Fruit fly (Drosophila melanogaster) whole organism, embryonic: ENCODE data around the gene CG3165.

ENCODE experiments used
- Abd-B ChIP-seq: fragments of 200-800 bp; sonication (Bioruptor generic); optimal IDR thresholded peaks from 2 replicates; lab custom pipeline; 2018; ENCODE audit warnings: missing biosample characterization, mild to moderate bottlenecking, missing genetic modification characterization, moderate library complexity
- Antp ChIP-seq: fragments of 200-800 bp; sonication (Bioruptor generic); optimal IDR thresholded peaks from 3 replicates; lab custom pipeline; 2016; ENCODE audit warnings: missing biosample characterization, missing genetic modification characterization
- Atf3 ChIP-seq: fragments of 200-800 bp; sonication (Bioruptor generic); optimal IDR thresholded peaks from 3 replicates; lab custom pipeline; 2016; ENCODE audit warnings: missing biosample characterization, missing genetic modification characterization
- CG10267 ChIP-seq: fragments of 200-800 bp; sonication (Bioruptor generic); optimal IDR thresholded peaks from 2 replicates; lab custom pipeline; 2018; ENCODE audit warnings: missing biosample characterization, mild to moderate bottlenecking, missing genetic modification characterization, moderate library complexity
- CG10431 ChIP-seq: fragments of 200-800 bp; sonication (Bioruptor generic); optimal IDR thresholded peaks from 3 replicates; lab custom pipeline; 2018; ENCODE audit warnings: missing biosample characterization, mild to moderate bottlenecking, missing genetic modification characterization
- CG10543 ChIP-seq: fragments of 200-800 bp; sonication (Bioruptor generic); optimal IDR thresholded peaks from 3 replicates; lab custom pipeline; 2017; ENCODE audit warnings: missing biosample characterization, mild to moderate bottlenecking, missing genetic modification characterization, moderate library complexity
- CG10959 ChIP-seq: fragments of 200-800 bp; sonication (Bioruptor generic); IDR thresholded peaks from 2 replicates; pipeline ENCODE4 v1.3.6; 2022; ENCODE audit warnings: missing biosample characterization, missing genetic modification characterization
- CG11085 ChIP-seq: fragments of 200-800 bp; sonication (Bioruptor generic); IDR thresholded peaks from 2 replicates; pipeline ENCODE4 v1.3.6; 2022; ENCODE audit warnings: missing biosample characterization, missing genetic modification characterization
- CG12299 ChIP-seq: fragments of 200-800 bp; sonication (Bioruptor generic); optimal IDR thresholded peaks from 2 replicates; lab custom pipeline; 2018; ENCODE audit warnings: missing biosample characterization, mild to moderate bottlenecking, missing genetic modification characterization
- CG12769 ChIP-seq: fragments of 200-800 bp; sonication (Bioruptor generic); optimal IDR thresholded peaks from 2 replicates; lab custom pipeline; 2019; ENCODE audit warnings: missing biosample characterization, mild to moderate bottlenecking, missing genetic modification characterization, moderate library complexity
- CG13123 ChIP-seq: fragments of 200-800 bp; sonication (Bioruptor generic); optimal IDR thresholded peaks from 2 replicates; lab custom pipeline; 2016; ENCODE audit warnings: missing biosample characterization, missing genetic modification characterization
- CG15269 ChIP-seq: fragments of 200-800 bp; sonication (Bioruptor generic); optimal IDR thresholded peaks from 2 replicates; lab custom pipeline; 2018; ENCODE audit warnings: missing biosample characterization, mild to moderate bottlenecking, missing genetic modification characterization, moderate library complexity
- CG15514 ChIP-seq: fragments of 200-800 bp; sonication (Bioruptor generic); optimal IDR thresholded peaks from 3 replicates; lab custom pipeline; 2017; ENCODE audit warnings: missing biosample characterization, missing genetic modification characterization, mild to moderate bottlenecking, moderate library complexity, missing genetic modification reagents
- CG15601 ChIP-seq: fragments of 200-800 bp; sonication (Bioruptor generic); optimal IDR thresholded peaks from 3 replicates; lab custom pipeline; 2019; ENCODE audit warnings: missing biosample characterization, mild to moderate bottlenecking, missing genetic modification characterization, moderate library complexity
- CG16863 ChIP-seq: fragments of 200-800 bp; sonication (Bioruptor generic); optimal IDR thresholded peaks from 3 replicates; lab custom pipeline; 2016; ENCODE audit warnings: missing biosample characterization, missing genetic modification characterization
- CG17829 ChIP-seq: fragments of 200-800 bp; optimal IDR thresholded peaks from 2 replicates; lab custom pipeline; 2019; ENCODE audit warnings: missing biosample characterization, mild to moderate bottlenecking, missing genetic modification characterization, moderate library complexity
- CG2129 ChIP-seq: fragments of 200-800 bp; sonication (Bioruptor generic); IDR thresholded peaks from 2 replicates; pipeline ENCODE4 v1.3.6; 2022; ENCODE audit warnings: missing biosample characterization, missing genetic modification characterization; ENCODE audit not compliant: partially characterized antibody
- CG2889 ChIP-seq: fragments of 200-800 bp; sonication (Bioruptor generic); IDR thresholded peaks from 3 replicates; pipeline ENCODE4 v1.3.6; 2022; ENCODE audit warnings: missing biosample characterization, missing genetic modification characterization
- CG3838 ChIP-seq: fragments of 200-800 bp; sonication (Bioruptor generic); optimal IDR thresholded peaks from 3 replicates; lab custom pipeline; 2016; ENCODE audit warnings: missing biosample characterization, missing genetic modification characterization
- CG4360 ChIP-seq: fragments of 200-800 bp; sonication (Bioruptor generic); IDR thresholded peaks from 2 replicates; pipeline ENCODE4 v1.3.6; 2022; ENCODE audit warnings: missing biosample characterization, missing genetic modification characterization
- CG6683 ChIP-seq: fragments of 200-800 bp; sonication (Bioruptor generic); optimal IDR thresholded peaks from 2 replicates; lab custom pipeline; 2017; ENCODE audit warnings: missing biosample characterization, mild to moderate bottlenecking, missing genetic modification characterization, missing genetic modification reagents
- CG6765 ChIP-seq: fragments of 200-800 bp; sonication (Bioruptor generic); optimal IDR thresholded peaks from 3 replicates; lab custom pipeline; 2017; ENCODE audit warnings: missing biosample characterization, mild to moderate bottlenecking, missing genetic modification characterization
- CG7556 ChIP-seq: fragments of 200-800 bp; sonication (Bioruptor generic); optimal IDR thresholded peaks from 2 replicates; lab custom pipeline; 2017; ENCODE audit warnings: missing biosample characterization, mild to moderate bottlenecking, missing genetic modification characterization
- CG8290 ChIP-seq, 3 experiments: fragments of 200-800 bp; sonication (Bioruptor generic); optimal IDR thresholded peaks; 2 replicates each; lab custom pipeline; 2016 to 2019; ENCODE audit warnings: missing biosample characterization in 3 of 3, missing genetic modification characterization in 3 of 3, mild to moderate bottlenecking in 2 of 3, moderate library complexity in 1 of 3
- D19A ChIP-seq: fragments of 200-800 bp; optimal IDR thresholded peaks from 3 replicates; lab custom pipeline; 2019; ENCODE audit warnings: missing biosample characterization, mild to moderate bottlenecking, missing genetic modification characterization, moderate library complexity
- Dip3 ChIP-seq: fragments of 200-800 bp; sonication (Bioruptor generic); optimal IDR thresholded peaks from 3 replicates; lab custom pipeline; 2016; ENCODE audit warnings: missing biosample characterization, missing genetic modification characterization
- Doc2 ChIP-seq: fragments of 200-800 bp; sonication (Bioruptor generic); IDR thresholded peaks from 2 replicates; pipeline ENCODE4 v1.3.6; 2022; ENCODE audit warnings: missing biosample characterization, missing genetic modification characterization
- Eip74EF ChIP-seq, 2 experiments: fragments of 200-800 bp in 1 of 2; fragments of >200 bp in 1 of 2; sonication (Bioruptor generic) in 1 of 2; optimal IDR thresholded peaks; 2 replicates each; lab custom pipeline; 2017 to 2019; ENCODE audit warnings: missing biosample characterization in 2 of 2, missing genetic modification characterization in 2 of 2, mild to moderate bottlenecking in 1 of 2, moderate library complexity in 1 of 2
- Lhr ChIP-seq: fragments of 200-800 bp; sonication (Bioruptor generic); optimal IDR thresholded peaks from 3 replicates; lab custom pipeline; 2017; ENCODE audit warnings: mild to moderate bottlenecking, missing biosample characterization, missing genetic modification reagents, missing genetic modification characterization
- NK7.1 ChIP-seq: fragments of 200-800 bp; sonication (Bioruptor generic); optimal IDR thresholded peaks from 3 replicates; lab custom pipeline; 2016; ENCODE audit warnings: missing biosample characterization, missing genetic modification characterization
- Oli ChIP-seq: fragments of 200-800 bp; sonication (Bioruptor generic); optimal IDR thresholded peaks from 2 replicates; lab custom pipeline; 2018; ENCODE audit warnings: missing biosample characterization, mild to moderate bottlenecking, missing genetic modification characterization, moderate library complexity
- Sox102F ChIP-seq: fragments of 200-800 bp; sonication (Bioruptor generic); optimal IDR thresholded peaks from 2 replicates; lab custom pipeline; 2018; ENCODE audit warnings: missing biosample characterization, mild to moderate bottlenecking, missing genetic modification characterization, moderate library complexity
- Ssrp ChIP-seq: fragments of 200-800 bp; sonication (Bioruptor generic); optimal IDR thresholded peaks from 2 replicates; lab custom pipeline; 2018; ENCODE audit warnings: missing biosample characterization, mild to moderate bottlenecking, missing genetic modification characterization, moderate library complexity
- ase ChIP-seq: fragments of 200-800 bp; sonication (Bioruptor generic); IDR thresholded peaks from 3 replicates; pipeline ENCODE4 v1.3.6; 2022; ENCODE audit warnings: missing biosample characterization, missing genetic modification characterization
- bowl ChIP-seq: fragments of 200-800 bp; sonication (Bioruptor generic); IDR thresholded peaks from 2 replicates; pipeline ENCODE4 v1.3.6; 2022; ENCODE audit warnings: missing biosample characterization, missing genetic modification characterization
- crp ChIP-seq, 2 experiments: fragments of 200-800 bp; sonication (Bioruptor generic); optimal IDR thresholded peaks; 2 replicates in 1 of 2; 3 replicates in 1 of 2; lab custom pipeline; 2017; ENCODE audit warnings: missing biosample characterization in 2 of 2, missing genetic modification characterization in 2 of 2, mild to moderate bottlenecking in 1 of 2, moderate library complexity in 1 of 2
- danr ChIP-seq: fragments of 200-800 bp; sonication (Bioruptor generic); IDR thresholded peaks from 2 replicates; pipeline ENCODE4 v1.3.6; 2022; ENCODE audit warnings: missing biosample characterization, missing genetic modification characterization
- ewg ChIP-seq: fragments of 200-800 bp; sonication (Bioruptor generic); optimal IDR thresholded peaks from 3 replicates; lab custom pipeline; 2017; ENCODE audit warnings: mild to moderate bottlenecking, missing biosample characterization, missing genetic modification reagents, missing genetic modification characterization
- fd102C ChIP-seq: fragments of 200-800 bp; sonication (Bioruptor generic); optimal IDR thresholded peaks from 2 replicates; lab custom pipeline; 2018; ENCODE audit warnings: missing biosample characterization, mild to moderate bottlenecking, missing genetic modification characterization, moderate library complexity
- gcm ChIP-seq: fragments of 200-800 bp; sonication (Bioruptor generic); optimal IDR thresholded peaks from 2 replicates; lab custom pipeline; 2019; ENCODE audit warnings: missing biosample characterization, mild to moderate bottlenecking, missing genetic modification characterization, moderate library complexity
- gem ChIP-seq: fragments of 200-800 bp; sonication (Bioruptor generic); optimal IDR thresholded peaks from 2 replicates; lab custom pipeline; 2019; ENCODE audit warnings: missing biosample characterization, mild to moderate bottlenecking, missing genetic modification characterization, moderate library complexity
- grau ChIP-seq: fragments of 200-800 bp; optimal IDR thresholded peaks from 3 replicates; lab custom pipeline; 2019; ENCODE audit warnings: missing biosample characterization, mild to moderate bottlenecking, missing genetic modification characterization, moderate library complexity
- kay ChIP-seq: fragments of 200-800 bp; sonication (Bioruptor generic); optimal IDR thresholded peaks from 2 replicates; lab custom pipeline; 2016; ENCODE audit warnings: missing biosample characterization, missing genetic modification characterization
- pros ChIP-seq: fragments of 200-800 bp; sonication (Bioruptor generic); optimal IDR thresholded peaks from 3 replicates; lab custom pipeline; 2019; ENCODE audit warnings: missing biosample characterization, mild to moderate bottlenecking, missing genetic modification characterization, moderate library complexity
- sim ChIP-seq: fragments of 200-800 bp; sonication (Bioruptor generic); IDR thresholded peaks from 2 replicates; pipeline ENCODE4 v1.3.6; 2022; ENCODE audit warnings: missing biosample characterization, missing genetic modification characterization
- trem ChIP-seq: fragments of 200-800 bp; optimal IDR thresholded peaks from 3 replicates; lab custom pipeline; 2019; ENCODE audit warnings: missing biosample characterization, mild to moderate bottlenecking, missing genetic modification characterization, moderate library complexity
- unpg ChIP-seq: fragments of 200-800 bp; sonication (Bioruptor generic); optimal IDR thresholded peaks from 3 replicates; lab custom pipeline; 2018; ENCODE audit warnings: missing biosample characterization, mild to moderate bottlenecking, missing genetic modification characterization, moderate library complexity
- zen2 ChIP-seq: fragments of 200-800 bp; sonication (Bioruptor generic); IDR thresholded peaks from 3 replicates; pipeline ENCODE4 v1.3.6; 2022; ENCODE audit warnings: missing biosample characterization, missing genetic modification characterization; ENCODE audit not compliant: partially characterized antibody
- zfh1 ChIP-seq: fragments of 200-800 bp; sonication (Bioruptor generic); IDR thresholded peaks from 3 replicates; pipeline ENCODE4 v1.3.6; 2022; ENCODE audit warnings: missing biosample characterization, missing genetic modification characterization

Gene CG3165

DNA sequence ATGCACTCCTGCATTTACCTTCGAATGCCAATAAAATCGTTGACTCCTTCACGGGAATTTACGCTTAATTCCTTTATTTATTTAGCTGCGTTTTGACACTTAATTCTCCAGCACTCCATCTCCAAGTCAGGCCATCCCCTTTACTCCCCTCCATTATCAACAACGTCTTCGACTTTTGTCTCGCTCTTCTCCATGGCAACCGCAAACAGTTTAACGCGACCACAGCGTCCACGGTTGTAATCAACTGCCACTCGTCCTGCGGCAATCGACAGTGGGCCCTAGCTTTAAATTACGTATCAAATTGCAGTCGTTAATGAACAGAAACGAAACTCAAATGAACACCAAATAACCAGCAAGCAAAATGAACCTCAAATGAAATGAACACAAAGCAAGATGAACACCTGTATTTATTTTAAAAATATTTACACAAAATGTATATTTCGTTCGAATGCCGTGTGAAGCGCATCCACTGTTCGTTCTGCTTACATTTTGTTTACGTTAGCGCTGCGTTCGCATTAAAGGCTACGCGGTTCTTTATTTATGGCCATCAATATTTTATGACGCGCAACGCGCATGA, 45.3 kb upstream of the CG3165 start (continued):
- TF ChIP-seq bowl (no peak), pros (no peak), CG12299 (tag; lab: Kevin White, UChicago) (no peak), fd102C (GFP tag; lab: Kevin White, UChicago) (no peak), unpg (peak; percentile 28), zfh1 (GFP tag; lab: Robert Waterston, UW) (no peak), crp (GFP tag; optimal IDR thresholded peaks at IDR 0.05; lab: Kevin White, UChicago) (no peak), Doc2 (GFP tag; lab: Robert Waterston, UW) (no peak), Abd-B (peak; percentile 17), CG8290 (GFP tag; optimal IDR thresholded peaks at IDR 0.05; lab: Kevin White, UChicago) (no peak), CG8290 (tag; optimal IDR thresholded peaks at IDR 0.05; lab: Kevin White, UChicago) (no peak), Ssrp (no peak), CG10543 (GFP tag; lab: Kevin White, UChicago) (no peak), Dip3 (no peak), grau (peak; percentile 66), Atf3 (GFP tag; lab: Kevin White, UChicago) (no peak), CG2129 (GFP tag; lab: Robert Waterston, UW) (no peak), CG12769 (tag; lab: Kevin White, UChicago) (peak; percentile 16), CG17829 (tag; lab: Kevin White, UChicago) (no peak), CG6765 (peak; percentile 3), trem (tag; lab: Kevin White, UChicago) (no peak), Eip74EF (GFP tag; optimal IDR thresholded peaks at IDR 0.05; lab: Kevin White, UChicago) (no peak), CG10431 (GFP tag; lab: Kevin White, UChicago) (no peak), CG15601 (tag; lab: Kevin White, UChicago) (no peak), CG4360 (GFP tag; lab: Robert Waterston, UW) (no peak), sim (GFP tag; lab: Robert Waterston, UW) (no peak), D19A (tag; lab: Kevin White, UChicago) (peak; percentile 89), gem (peak; percentile 48), CG15269 (tag; lab: Kevin White, UChicago) (peak; percentile 8), NK7.1 (GFP tag; lab: Kevin White, UChicago) (no peak), ase (GFP tag; lab: Robert Waterston, UW) (no peak), CG3838 (no peak), CG13123 (GFP tag; lab: Kevin White, UChicago) (no peak), CG15514 (peak; percentile 6), gcm (GFP tag; lab: Kevin White, UChicago) (no peak), danr (no peak), CG10959 (no peak), ewg (GFP tag; lab: Kevin White, UChicago) (no peak), CG2889 (no peak), Sox102F (GFP tag; lab: Kevin White, UChicago) (peak; percentile 14), zen2 (GFP tag; lab: Robert Waterston, UW) (no peak), CG6683 (GFP tag; lab: Kevin White, UChicago) (no peak), Oli (tag; lab: Kevin White, UChicago) (peak; percentile 11), Antp (GFP tag; lab: Kevin White, UChicago) (no peak), Lhr (GFP tag; lab: Kevin White, UChicago) (no peak), CG10267 (tag; lab: Kevin White, UChicago) (no peak), CG16863 (no peak), CG11085 (GFP tag; lab: Robert Waterston, UW) (no peak), CG7556 (GFP tag; lab: Kevin White, UChicago) (peak; percentile 42), kay (GFP tag; lab: Kevin White, UChicago) (no peak)
